Worm (Caenorhabditis elegans): ENCODE data around the gene Y62H9A.9.

Gene Y62H9A.9

DNA sequence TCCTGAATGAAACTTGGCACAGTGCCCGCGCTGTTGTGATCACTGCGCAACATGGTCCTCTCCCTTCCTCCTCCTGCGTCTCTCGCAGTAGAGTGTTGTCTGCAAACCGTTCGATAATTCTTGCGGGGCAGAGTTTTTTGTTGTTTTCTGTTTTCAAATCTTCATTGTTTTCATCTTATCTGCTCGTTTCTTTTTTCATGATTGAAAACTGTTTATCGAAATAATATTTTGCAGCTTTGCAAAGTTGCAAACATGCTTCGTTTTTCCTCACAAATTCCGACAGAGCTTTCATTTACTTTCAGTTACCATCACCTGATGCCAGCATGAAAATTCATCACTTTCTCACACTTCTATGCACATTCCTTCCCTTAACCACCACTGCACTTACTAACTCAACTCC lies 40.8 kb downstream of the Y62H9A.9 start, which contains the start of gene mes-1:
mes-1 (plus strand) TSS at position 301 of the 400 bp plus-strand sequence.
- no peak for TF ChIP-seq mep-1 (tag; optimal IDR thresholded peaks at IDR 0.05)
- no peak for TF ChIP-seq sem-2 (GFP tag; optimal IDR thresholded peaks at IDR 0.05)
- TF ChIP-seq unc-120 (tag; optimal IDR thresholded peaks at IDR 0.05; ENCODE audit: poor library complexity, severe bottlenecking): no peak
- no peak for TF ChIP-seq bed-3 (GFP tag; optimal IDR thresholded peaks at IDR 0.05)
- TF ChIP-seq sptf-1 (tag; optimal IDR thresholded peaks at IDR 0.05): no peak
- no peak for TF ChIP-seq unc-39 (tag; optimal IDR thresholded peaks at IDR 0.05)
- no peak for TF ChIP-seq nhr-2 (tag; optimal IDR thresholded peaks at IDR 0.05)
- TF ChIP-seq lin-13 (tag; optimal IDR thresholded peaks at IDR 0.05): no peak
- TF ChIP-seq ces-1 (GFP tag; optimal IDR thresholded peaks at IDR 0.05): no peak
- no peak for TF ChIP-seq ceh-43 (GFP tag; optimal IDR thresholded peaks at IDR 0.05)
- TF ChIP-seq lin-32 (GFP tag; optimal IDR thresholded peaks at IDR 0.05): no peak
- no peak for TF ChIP-seq nhr-76 (tag; optimal IDR thresholded peaks at IDR 0.05)
- no peak for TF ChIP-seq snpc-4 (tag; optimal IDR thresholded peaks at IDR 0.05)
- no peak for TF ChIP-seq nhr-12 (tag; optimal IDR thresholded peaks at IDR 0.05)
- no peak for TF ChIP-seq mls-2 (tag; optimal IDR thresholded peaks at IDR 0.05)
- TF ChIP-seq blmp-1 (tag; optimal IDR thresholded peaks at IDR 0.05): no peak
- TF ChIP-seq pha-4 (tag; optimal IDR thresholded peaks at IDR 0.05): no peak
- no peak for TF ChIP-seq elt-1 (tag; optimal IDR thresholded peaks at IDR 0.05; ENCODE audit: borderline replicate concordance, insufficient read depth)
- no peak for TF ChIP-seq unc-62 (GFP tag; optimal IDR thresholded peaks at IDR 0.05)
- no peak for TF ChIP-seq elt-3 (tag; optimal IDR thresholded peaks at IDR 0.05)

DNA sequence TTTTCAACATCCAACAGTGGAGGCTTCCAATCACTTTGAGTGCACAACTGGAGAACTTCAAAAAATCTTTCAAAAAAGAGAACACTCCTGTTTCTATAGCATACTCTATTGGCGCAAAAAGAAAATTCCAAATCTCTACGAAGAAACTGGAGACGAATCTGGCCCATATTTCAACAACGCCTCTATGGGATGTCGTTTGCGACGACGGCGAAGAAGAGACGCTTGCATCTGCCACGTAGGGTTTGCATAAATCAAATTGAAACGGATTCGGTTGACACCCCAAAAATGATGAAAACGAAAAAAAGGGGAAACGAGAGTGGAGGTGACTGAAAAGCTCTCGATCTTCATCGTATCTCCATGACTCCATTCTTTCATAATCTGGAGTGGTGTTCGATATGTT lies 41.7 kb downstream of the Y62H9A.9 start:
- TF ChIP-seq mep-1 (tag; optimal IDR thresholded peaks at IDR 0.05) (no peak), unc-120 (tag; optimal IDR thresholded peaks at IDR 0.05; ENCODE audit: poor library complexity, severe bottlenecking) (no peak), nhr-12 (tag; optimal IDR thresholded peaks at IDR 0.05) (no peak), nhr-237 (tag; optimal IDR thresholded peaks at IDR 0.05) (no peak), M03D4.4 (tag; optimal IDR thresholded peaks at IDR 0.05) (no peak), ham-2 (GFP tag; optimal IDR thresholded peaks at IDR 0.05) (no peak)

DNA sequence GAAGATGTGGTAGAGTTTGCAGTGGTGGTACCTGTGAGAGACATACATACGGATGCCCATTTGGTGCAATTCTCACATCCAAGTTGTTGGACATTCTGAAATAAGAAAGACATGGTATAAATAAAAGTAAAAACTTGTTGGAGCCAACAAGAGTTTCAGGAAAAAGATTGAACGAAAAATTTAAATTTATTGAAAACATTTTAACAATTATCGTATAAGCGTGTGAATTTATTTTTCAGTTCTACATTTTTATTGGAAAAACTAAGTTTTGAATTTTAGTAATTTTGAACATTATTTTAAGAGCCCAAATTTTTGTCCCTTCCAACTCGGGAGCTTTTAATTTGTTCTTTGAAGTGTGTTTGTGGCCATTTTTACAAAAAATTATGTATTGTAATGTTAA lies 43.0 kb downstream of the Y62H9A.9 start, which contains the start of gene F54F7.8:
F54F7.8 (minus strand) TSS at position 101 of the 400 bp plus-strand sequence.
- TF ChIP-seq mab-5 (tag; optimal IDR thresholded peaks at IDR 0.05): no peak
- TF ChIP-seq hlh-1 (tag; optimal IDR thresholded peaks at IDR 0.05): no peak
- TF ChIP-seq tbx-8 (GFP tag; optimal IDR thresholded peaks at IDR 0.05): no peak
- TF ChIP-seq ceh-43 (GFP tag; optimal IDR thresholded peaks at IDR 0.05): no peak
- no peak for TF ChIP-seq bed-3 (GFP tag; optimal IDR thresholded peaks at IDR 0.05)
- TF ChIP-seq ceh-39 (tag; optimal IDR thresholded peaks at IDR 0.05): no peak
- TF ChIP-seq snpc-4 (tag; optimal IDR thresholded peaks at IDR 0.05): no peak
- TF ChIP-seq blmp-1 (tag; optimal IDR thresholded peaks at IDR 0.05): no peak
- TF ChIP-seq lin-32 (GFP tag; optimal IDR thresholded peaks at IDR 0.05): no peak
- TF ChIP-seq nhr-2 (tag; optimal IDR thresholded peaks at IDR 0.05): no peak
- TF ChIP-seq ztf-11 (tag; optimal IDR thresholded peaks at IDR 0.05): no peak
- no peak for TF ChIP-seq drap-1 (GFP tag; optimal IDR thresholded peaks at IDR 0.05)

DNA sequence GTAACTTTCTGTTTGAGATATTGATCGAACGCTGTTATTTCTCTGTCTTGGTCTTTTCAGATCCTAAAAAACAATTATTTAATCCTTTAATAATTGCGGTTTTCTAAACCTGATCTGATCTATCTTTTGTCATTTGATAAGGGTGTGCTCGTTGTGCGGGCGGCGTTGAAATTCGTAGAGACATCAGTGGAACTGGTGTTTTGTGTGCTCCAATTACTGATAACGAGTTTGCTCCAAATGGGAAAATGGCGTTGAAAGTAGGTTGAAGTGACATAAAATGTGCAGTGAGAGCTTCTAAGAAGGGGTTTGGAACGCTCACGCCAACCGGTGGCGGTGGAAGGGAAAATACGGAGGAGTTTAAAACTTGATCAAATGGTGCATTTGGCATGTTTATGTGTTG lies 43.5 kb downstream of the Y62H9A.9 start:
- no peak for TF ChIP-seq unc-39 (tag; optimal IDR thresholded peaks at IDR 0.05)
- no peak for TF ChIP-seq lin-32 (GFP tag; optimal IDR thresholded peaks at IDR 0.05)
- TF ChIP-seq elt-1 (tag; optimal IDR thresholded peaks at IDR 0.05; ENCODE audit: borderline replicate concordance, insufficient read depth): no peak
- no peak for TF ChIP-seq drap-1 (GFP tag; optimal IDR thresholded peaks at IDR 0.05)
- no peak for TF ChIP-seq mls-2 (tag; optimal IDR thresholded peaks at IDR 0.05)
- no peak for TF ChIP-seq zip-8 (tag; optimal IDR thresholded peaks at IDR 0.05)
- TF ChIP-seq pha-4 (tag; optimal IDR thresholded peaks at IDR 0.05): no peak

DNA sequence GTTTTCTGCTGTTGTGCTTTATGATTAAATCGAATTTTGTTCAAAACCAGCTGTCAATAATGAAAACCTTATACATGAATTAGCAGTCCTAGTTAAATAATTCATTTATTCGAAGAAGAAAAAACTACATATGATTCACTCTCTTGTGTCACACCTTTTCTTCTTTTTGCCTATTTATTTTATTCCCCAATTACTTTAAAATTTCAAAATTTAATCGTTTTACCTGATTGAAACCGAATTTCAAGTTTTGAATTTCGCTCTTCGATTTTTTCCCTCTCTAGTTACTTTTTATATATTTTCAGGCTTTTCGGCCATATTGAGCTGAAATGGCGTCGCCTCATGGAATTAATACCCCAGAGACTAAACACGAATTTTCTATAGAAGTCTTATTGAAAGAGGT lies 45.4 kb downstream of the Y62H9A.9 start, which contains the start of gene xtr-1:
xtr-1 (plus strand) TSS at position 301 of the 400 bp plus-strand sequence.
- TF ChIP-seq ces-1 (GFP tag; optimal IDR thresholded peaks at IDR 0.05): no peak
- no peak for TF ChIP-seq lin-32 (GFP tag; optimal IDR thresholded peaks at IDR 0.05)
- no peak for TF ChIP-seq mab-5 (tag; optimal IDR thresholded peaks at IDR 0.05)
- TF ChIP-seq elt-3 (tag; optimal IDR thresholded peaks at IDR 0.05): no peak
- TF ChIP-seq nhr-2 (tag; optimal IDR thresholded peaks at IDR 0.05): no peak
- TF ChIP-seq unc-62 (GFP tag; optimal IDR thresholded peaks at IDR 0.05): no peak
- TF ChIP-seq nhr-76 (tag; optimal IDR thresholded peaks at IDR 0.05): no peak
- no peak for TF ChIP-seq zip-8 (tag; optimal IDR thresholded peaks at IDR 0.05)
- TF ChIP-seq elt-1 (tag; optimal IDR thresholded peaks at IDR 0.05; ENCODE audit: borderline replicate concordance, insufficient read depth): no peak
- no peak for TF ChIP-seq lsy-2 (tag; optimal IDR thresholded peaks at IDR 0.05)
- TF ChIP-seq sem-2 (GFP tag; optimal IDR thresholded peaks at IDR 0.05): no peak
- no peak for TF ChIP-seq pha-4 (tag; optimal IDR thresholded peaks at IDR 0.05)
- no peak for TF ChIP-seq ztf-11 (tag; optimal IDR thresholded peaks at IDR 0.05)
- TF ChIP-seq ceh-43 (GFP tag; optimal IDR thresholded peaks at IDR 0.05): no peak
- no peak for TF ChIP-seq flh-1 (GFP tag; optimal IDR thresholded peaks at IDR 0.05)

All from whole organism, mixed stage, embryonic.